Worm (Caenorhabditis elegans): ENCODE data around the gene grld-1.
"Not testable (repeated sequence)": the region's sequence is repeated elsewhere in the genome, so short reads cannot be mapped to it uniquely, and the experiment has no call there.

Gene grld-1

DNA sequence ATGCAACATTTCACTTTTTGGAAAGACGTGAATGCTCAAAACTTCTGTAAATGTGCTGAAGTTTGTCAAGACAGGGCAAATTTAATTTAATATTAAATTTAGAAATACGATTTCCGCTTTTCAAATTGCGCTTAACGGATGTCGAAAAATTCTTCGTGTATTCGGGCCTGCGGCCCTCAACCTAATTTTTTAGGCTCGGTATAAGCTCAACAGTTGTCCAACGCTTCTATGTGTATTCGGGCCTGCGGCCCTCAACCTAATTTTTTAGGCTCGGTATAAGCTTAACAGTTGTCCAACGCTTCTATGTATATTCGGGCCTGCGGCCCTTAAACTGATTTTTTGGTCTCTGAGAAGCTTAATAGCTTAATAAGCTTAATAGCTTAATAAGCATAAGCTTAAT, 6.9 kb downstream of the grld-1 start (continued):
- TF ChIP-seq tlf-1 (GFP tag; optimal IDR thresholded peaks at IDR 0.05) (no peak), ekl-4 (GFP tag; IDR thresholded peaks at IDR 0.05) (peak; percentile 63; the same call in 1 of the 2 replicates), C06A6.2 (GFP tag; conservative IDR thresholded peaks at IDR 0.05) (no peak), nhr-90 (tag; optimal IDR thresholded peaks at IDR 0.05) (no peak)

DNA sequence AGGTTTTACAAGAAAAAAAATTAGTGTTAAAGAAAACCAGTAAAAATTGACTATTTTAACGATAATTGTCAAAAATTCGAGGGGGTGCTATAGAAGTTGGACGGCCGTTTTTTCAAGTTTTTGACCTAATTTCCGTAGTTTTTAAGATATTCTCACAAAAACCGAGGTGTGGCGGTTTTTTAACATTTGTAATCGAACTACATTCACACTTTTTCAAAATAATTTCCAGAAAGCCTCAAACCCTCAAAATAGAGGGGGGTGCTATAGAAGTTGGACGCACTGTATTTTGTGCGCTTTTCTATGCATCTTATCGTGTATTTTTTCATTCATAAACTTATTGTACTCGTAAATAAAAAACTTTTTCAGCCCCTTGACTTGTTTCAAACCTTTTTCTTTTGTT, 14.4 kb downstream of the grld-1 start, which contains the start of gene F29C4.4:
Gene F29C4.4 (plus strand): TSS at position 301 of the 400 bp plus-strand sequence.
- TF ChIP-seq athp-1 (tag; optimal IDR thresholded peaks at IDR 0.05); ceh-100 (GFP tag; IDR thresholded peaks at IDR 0.05); C17E4.6 (GFP tag; IDR thresholded peaks at IDR 0.05): not testable (repeated sequence)

DNA sequence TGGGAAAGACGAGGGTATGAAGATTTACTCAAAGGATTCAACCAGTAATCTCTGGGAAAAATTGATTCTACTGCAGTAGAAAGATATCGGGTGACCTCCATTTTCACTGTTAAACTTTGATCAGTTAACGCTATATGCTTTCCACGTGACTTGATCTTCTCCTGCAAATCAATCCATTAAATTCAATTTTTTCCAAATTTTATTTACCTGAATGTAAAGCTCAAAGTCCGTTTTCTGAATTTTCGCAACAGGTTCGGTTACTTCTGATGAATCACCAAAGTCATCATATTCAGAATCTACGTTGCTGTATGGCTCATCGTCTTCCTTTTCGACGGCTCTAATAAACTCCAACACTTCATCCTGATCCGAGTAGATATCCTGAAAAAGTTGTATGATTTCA, 16.4 kb downstream of the grld-1 start, which contains the start of gene B0545.4:
Gene B0545.4 (minus strand): TSS at position 101 of the 400 bp plus-strand sequence.
- TF ChIP-seq zim-3 (tag; optimal IDR thresholded peaks at IDR 0.05) (no peak), ama-1 (optimal IDR thresholded peaks at IDR 0.05) (no peak), ama-1 (GFP tag; optimal IDR thresholded peaks at IDR 0.05) (no peak), F57A8.1 (GFP tag; optimal IDR thresholded peaks at IDR 0.05) (no peak), T26A5.8 (tag; optimal IDR thresholded peaks at IDR 0.05) (no peak), lin-40 (tag; optimal IDR thresholded peaks at IDR 0.05) (no peak), akir-1 (GFP tag; optimal IDR thresholded peaks at IDR 0.05) (no peak), cebp-2 (GFP tag; IDR thresholded peaks at IDR 0.05) (no peak)

DNA sequence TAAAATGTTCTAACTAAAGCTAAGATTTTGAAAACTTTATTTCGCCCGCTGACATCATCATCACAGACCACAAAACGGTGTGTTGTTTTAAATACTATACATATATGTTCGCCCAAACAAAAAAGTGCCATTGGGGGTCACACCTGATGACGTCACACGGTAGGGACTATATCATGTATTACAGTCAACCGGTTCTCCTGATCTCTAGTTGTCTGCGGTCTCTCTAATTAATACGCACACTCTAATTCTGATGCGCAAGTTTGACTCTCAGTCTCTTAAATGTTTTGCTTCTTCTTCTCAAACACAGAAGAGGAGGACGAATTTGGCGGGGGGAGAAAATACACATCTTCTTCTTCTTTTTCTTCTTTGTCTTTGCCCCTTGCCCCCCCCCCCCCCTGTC, 22.9 kb downstream of the grld-1 start:
- TF ChIP-seq mes-4 (tag; optimal IDR thresholded peaks at IDR 0.05) (no peak), atf-7 (tag; optimal IDR thresholded peaks at IDR 0.05) (peak; percentile 37), ztf-26 (tag; optimal IDR thresholded peaks at IDR 0.05) (no peak), ztf-3 (GFP tag; optimal IDR thresholded peaks at IDR 0.05) (no peak), lin-40 (tag; optimal IDR thresholded peaks at IDR 0.05) (peak; percentile 59), C06A6.2 (GFP tag; conservative IDR thresholded peaks at IDR 0.05) (no peak), madf-8 (GFP tag; conservative IDR thresholded peaks at IDR 0.05) (no peak), ceh-40 (GFP tag; IDR thresholded peaks at IDR 0.05) (no peak), Y53G8AR.9 (GFP tag; conservative IDR thresholded peaks at IDR 0.05) (no peak), B0019.2 (GFP tag; conservative IDR thresholded peaks at IDR 0.05) (no peak), attf-3 (GFP tag; conservative IDR thresholded peaks at IDR 0.05) (no peak), ztf-6 (GFP tag; IDR thresholded peaks at IDR 0.05) (no peak), bed-1 (GFP tag; IDR thresholded peaks at IDR 0.05) (no peak), egrh-3 (GFP tag; IDR thresholded peaks at IDR 0.05) (0 out of 2 replicates have a peak, but pooled peaks have one; percentile 10), ceh-79 (tag; optimal IDR thresholded peaks at IDR 0.05) (no peak), ceh-27 (GFP tag; optimal IDR thresholded peaks at IDR 0.05) (peak; percentile 28), ceh-100 (GFP tag; IDR thresholded peaks at IDR 0.05) (no peak), rec-8 (tag; optimal IDR thresholded peaks at IDR 0.05) (no peak), T26A5.8 (tag; optimal IDR thresholded peaks at IDR 0.05) (no peak), B0336.3 (GFP tag; IDR thresholded peaks at IDR 0.05) (no peak)

DNA sequence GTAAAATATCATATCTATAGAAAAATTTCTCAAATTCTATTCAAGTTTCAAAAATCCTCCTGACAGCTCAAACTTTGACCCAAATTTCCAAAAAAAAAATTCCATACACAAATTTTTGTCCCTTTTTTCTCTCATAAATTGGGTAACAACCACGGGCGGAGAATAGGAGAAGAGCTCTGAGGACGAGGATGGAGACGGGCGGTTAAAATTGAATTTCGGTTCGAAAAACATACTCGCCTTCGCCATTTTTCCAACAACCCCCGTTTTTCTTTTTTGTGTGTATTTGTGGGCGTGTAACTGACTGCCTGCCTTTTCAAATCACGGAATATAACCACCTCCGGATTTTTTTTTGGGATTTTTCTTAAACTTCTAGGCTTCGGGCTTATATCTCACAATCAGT, 28.1 kb downstream of the grld-1 start:
- no peak for TF ChIP-seq lsl-1 (GFP tag; optimal IDR thresholded peaks at IDR 0.05)
- TF ChIP-seq hrde-1 (tag; optimal IDR thresholded peaks at IDR 0.05; ENCODE audit: borderline replicate concordance): no peak
- no peak for TF ChIP-seq Y53G8AR.9 (GFP tag; conservative IDR thresholded peaks at IDR 0.05)
- no peak for TF ChIP-seq efl-1 (GFP tag; optimal IDR thresholded peaks at IDR 0.05)
- TF ChIP-seq rcor-1 (GFP tag; IDR thresholded peaks at IDR 0.05): no peak
- TF ChIP-seq K11D2.4 (GFP tag; IDR thresholded peaks at IDR 0.05): no peak
- TF ChIP-seq ceh-91 (GFP tag; IDR thresholded peaks at IDR 0.05): no peak
- TF ChIP-seq dpl-1 (GFP tag; optimal IDR thresholded peaks at IDR 0.05): no peak
- no peak for TF ChIP-seq Y95B8A.8 (GFP tag; IDR thresholded peaks at IDR 0.05)
- TF ChIP-seq tbp1 (GFP tag; optimal IDR thresholded peaks at IDR 0.05): no peak
- no peak for TF ChIP-seq snpc-3.4 (tag; optimal IDR thresholded peaks at IDR 0.05)
- no peak for TF ChIP-seq snpc-1.1 (tag; optimal IDR thresholded peaks at IDR 0.05; ENCODE audit: insufficient read depth)
- no peak for TF ChIP-seq lsy-27 (tag; optimal IDR thresholded peaks at IDR 0.05; ENCODE audit: borderline replicate concordance, insufficient read depth)
- no peak for TF ChIP-seq F49E8.2 (tag; optimal IDR thresholded peaks at IDR 0.05; ENCODE audit: insufficient read depth)
